Worm (Caenorhabditis elegans): ENCODE data around the gene nhr-137.
A peak's percentile ranks its signal among the peaks of the same experiment; 100 is the strongest.

Gene nhr-137

ce11 chrX:6642798-6643197 is 26.0 kb downstream of the nhr-137 start:
- TF ChIP-seq tra-1 (GFP tag; IDR thresholded peaks at IDR 0.05) (0 out of 2 replicates have a peak, but pooled peaks have one; percentile 26), dmd-6 (GFP tag; IDR thresholded peaks at IDR 0.05) (peak; percentile 70), aha-1 (tag) (peak; percentile 95), unc-62 (GFP tag; optimal IDR thresholded peaks at IDR 0.05 in 1 of 2) (peak in 1 of 2 experiments; percentile 82), unc-62 (tag; optimal IDR thresholded peaks at IDR 0.05) (no peak), hlh-30 (tag; optimal IDR thresholded peaks at IDR 0.05; ENCODE audit: insufficient read depth) (peak; percentile 91), ceh-32 (tag; optimal IDR thresholded peaks at IDR 0.05; ENCODE audit: poor library complexity) (no peak), hif-1 (tag; optimal IDR thresholded peaks at IDR 0.05) (peak in 1 of 2 experiments; percentile 16), dve-1 (tag; optimal IDR thresholded peaks at IDR 0.05; ENCODE audit: insufficient read depth) (peak; percentile 69), mdl-1 (tag; optimal IDR thresholded peaks at IDR 0.05) (peak in 1 of 2 experiments; percentile 79), hlh-11 (tag; optimal IDR thresholded peaks at IDR 0.05) (peak; percentile 78), mep-1 (tag; optimal IDR thresholded peaks at IDR 0.05) (peak; percentile 39), cey-2 (tag; optimal IDR thresholded peaks at IDR 0.05; ENCODE audit: borderline replicate concordance, insufficient read depth) (peak; percentile 30), mxl-3 (GFP tag; optimal IDR thresholded peaks at IDR 0.05) (peak; percentile 48), unc-39 (tag; optimal IDR thresholded peaks at IDR 0.05) (no peak), daf-16 (GFP tag; optimal IDR thresholded peaks at IDR 0.05) (no peak), daf-16 (tag; optimal IDR thresholded peaks at IDR 0.05) (peak; percentile 71), zip-2 (tag; optimal IDR thresholded peaks at IDR 0.05) (no peak), madf-5 (GFP tag; IDR thresholded peaks at IDR 0.05) (no peak), nhr-28 (tag; optimal IDR thresholded peaks at IDR 0.05) (peak; percentile 16)

DNA sequence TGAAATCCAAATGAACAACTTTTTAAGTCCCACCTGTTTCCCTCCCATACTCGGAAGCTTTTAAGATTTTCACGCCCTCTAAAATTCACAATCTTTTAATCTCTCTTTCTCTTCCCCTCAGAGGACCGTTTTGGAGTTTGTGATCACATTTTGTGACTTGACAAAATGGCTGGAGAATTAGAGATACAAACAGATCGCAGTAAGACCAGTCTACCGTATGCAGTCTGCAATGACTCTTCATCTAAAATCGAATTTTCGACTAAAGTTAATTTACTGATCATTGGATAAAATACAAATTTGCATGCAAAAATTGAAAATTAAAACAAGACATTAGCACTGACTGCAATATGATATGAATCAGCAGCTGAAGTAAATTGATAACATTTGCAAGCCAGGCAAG is 27.3 kb downstream of the nhr-137 start:
- TF ChIP-seq vab-7 (GFP tag; IDR thresholded peaks at IDR 0.05), result no peak
- peak; percentile 26 for TF ChIP-seq nhr-102 (tag; optimal IDR thresholded peaks at IDR 0.05)
- peak; percentile 78 for TF ChIP-seq aha-1 (tag)
- no peak for TF ChIP-seq madf-9 (GFP tag; conservative IDR thresholded peaks at IDR 0.05)
- no peak for TF ChIP-seq nhr-48 (tag; optimal IDR thresholded peaks at IDR 0.05)
- TF ChIP-seq daf-16 (GFP tag; optimal IDR thresholded peaks at IDR 0.05), result no peak
- TF ChIP-seq daf-16 (tag; optimal IDR thresholded peaks at IDR 0.05), result peak; percentile 1
- TF ChIP-seq nhr-77 (tag; optimal IDR thresholded peaks at IDR 0.05), result no peak
- peak; percentile 32 for TF ChIP-seq nhr-28 (tag; optimal IDR thresholded peaks at IDR 0.05)
- no peak for TF ChIP-seq Y5F2A.4 (GFP tag; optimal IDR thresholded peaks at IDR 0.05)
- TF ChIP-seq unc-39 (tag; optimal IDR thresholded peaks at IDR 0.05), result no peak
- peak; percentile 1 for TF ChIP-seq nhr-10 (tag; optimal IDR thresholded peaks at IDR 0.05)
- TF ChIP-seq dve-1 (tag; optimal IDR thresholded peaks at IDR 0.05; ENCODE audit: insufficient read depth), result peak; percentile 12
- peak in 1 of 2 experiments; percentile 21 for TF ChIP-seq lsy-2 (tag; optimal IDR thresholded peaks at IDR 0.05)
- TF ChIP-seq set-16 (GFP tag; IDR thresholded peaks at IDR 0.05), result no peak
- no peak for TF ChIP-seq mdl-1 (tag; optimal IDR thresholded peaks at IDR 0.05)
- TF ChIP-seq dmd-6 (GFP tag; IDR thresholded peaks at IDR 0.05), result no peak
- TF ChIP-seq lin-1 (GFP tag; IDR thresholded peaks at IDR 0.05), result no peak
- peak; percentile 4 for TF ChIP-seq T20F7.1 (GFP tag; optimal IDR thresholded peaks at IDR 0.05)

DNA sequence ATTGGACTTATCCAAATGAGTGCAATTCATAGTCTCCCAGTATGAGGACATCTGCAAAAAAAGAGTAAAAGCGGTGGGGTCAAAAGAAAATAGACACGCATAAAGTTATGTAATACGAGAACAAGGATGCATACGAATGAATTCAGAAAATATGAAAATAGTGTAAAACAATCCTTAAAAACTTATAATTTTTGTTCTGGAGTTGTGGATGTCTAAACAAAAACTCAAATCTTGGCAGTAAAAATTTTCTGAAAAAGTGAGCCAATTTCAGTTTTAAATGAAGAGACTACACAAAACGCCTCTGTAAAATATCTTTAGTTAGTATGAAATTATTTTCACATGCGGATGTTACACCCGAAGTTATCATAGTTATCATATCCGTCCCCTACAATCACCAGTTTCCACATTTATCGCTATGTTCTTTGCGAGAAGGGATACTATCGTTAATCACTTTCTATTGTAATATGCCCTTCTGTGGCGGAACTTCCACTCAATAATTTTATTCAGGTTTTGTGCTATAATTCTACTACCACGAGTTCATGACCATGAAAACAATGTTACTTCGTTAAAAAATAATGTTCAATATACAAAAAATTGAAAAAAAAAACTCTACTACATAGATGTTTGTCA is 28.1 kb downstream of the nhr-137 start, which contains the start of gene nhr-120:
TSS of gene nhr-120 (minus strand) at position 51 of the 630 bp plus-strand sequence.
- TF ChIP-seq daf-8 (GFP tag; IDR thresholded peaks at IDR 0.05), result no peak
- no peak for TF ChIP-seq lir-3 (tag; optimal IDR thresholded peaks at IDR 0.05)
- no peak for TF ChIP-seq fos-1 (tag; optimal IDR thresholded peaks at IDR 0.05)
- TF ChIP-seq daf-12 (tag; optimal IDR thresholded peaks at IDR 0.05), result no peak
- no peak for TF ChIP-seq F26F4.8 (GFP tag; conservative IDR thresholded peaks at IDR 0.05)
- TF ChIP-seq mdt-29 (GFP tag; IDR thresholded peaks at IDR 0.05), result no peak
- TF ChIP-seq aha-1 (tag), result peak; percentile 49

All from whole organism, L4 larva.